Worm (Caenorhabditis elegans): ENCODE results near the gene C10C5.3.

- TF ChIP-seq him-1 (tag; optimal IDR thresholded peaks at IDR 0.05) (no peak), W03F9.2 (tag; optimal IDR thresholded peaks at IDR 0.05) (peak; percentile 1), dao-5 (tag; optimal IDR thresholded peaks at IDR 0.05) (no peak)
Observed at ce11 chrIV:9343102-9343599, 31.5 kb upstream of the C10C5.3 start, which contains the start of gene pigc-1.

All from whole organism, L4/young adult.